Worm (Caenorhabditis elegans): ENCODE results near the gene jmjd-1.1.

The jmjd-1.1 gene

ce11 chrII:11774218-11774617, 32.1 kb upstream of the jmjd-1.1 start, which contains the start of gene F44E5.1:
Gene F44E5.1, minus strand, starts transcription at chrII:11774559.
- TF ChIP-seq B0310.2 (tag; optimal IDR thresholded peaks at IDR 0.05) (no peak), hmg-4 (GFP tag; optimal IDR thresholded peaks at IDR 0.05) (peak; percentile 5)

DNA sequence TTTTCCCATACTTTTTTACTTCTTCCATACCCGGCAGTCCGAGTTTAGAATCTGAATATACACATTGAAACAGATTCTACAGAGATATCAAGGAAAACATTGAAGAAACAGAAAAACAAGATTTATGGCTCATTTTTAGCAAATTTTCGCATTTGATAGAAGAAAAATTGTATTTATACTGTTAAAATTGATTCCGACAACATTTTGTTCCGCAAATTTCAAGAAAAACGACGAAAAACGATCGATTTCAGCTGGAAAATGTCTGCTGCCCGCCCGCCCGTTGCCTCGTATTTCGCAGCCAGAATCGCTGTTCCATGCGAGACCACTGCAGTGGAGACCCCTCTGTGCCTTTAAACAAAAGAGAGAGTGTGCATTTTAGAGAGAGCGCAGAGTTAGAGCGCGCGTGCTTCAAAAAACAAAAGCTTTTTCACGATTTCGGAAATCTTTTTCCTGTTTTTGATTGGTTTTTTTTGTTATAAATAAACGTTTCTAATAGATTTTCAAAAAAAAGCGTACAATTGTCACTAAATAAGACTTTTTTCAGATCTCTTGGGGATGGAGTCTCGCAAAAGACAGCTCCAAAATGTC, 28.4 kb upstream of the jmjd-1.1 start, which contains the start of the genes patr-1 and dna-2:
TSS of gene patr-1 (minus strand) at position 51 of the 588 bp plus-strand sequence.
TSS of gene dna-2 (plus strand) at position 538 of the 588 bp plus-strand sequence.
- peak; percentile 17 for TF ChIP-seq F13C5.2 (tag; optimal IDR thresholded peaks at IDR 0.05)
- TF ChIP-seq ceh-36 (tag; optimal IDR thresholded peaks at IDR 0.05) = no peak
- peak; percentile 20 for TF ChIP-seq hmg-4 (GFP tag; optimal IDR thresholded peaks at IDR 0.05)
- TF ChIP-seq tbx-11 (GFP tag; IDR thresholded peaks at IDR 0.05) = no peak

- no peak for TF ChIP-seq F13C5.2 (tag; optimal IDR thresholded peaks at IDR 0.05)
- no peak for TF ChIP-seq scrt-1 (GFP tag; IDR thresholded peaks at IDR 0.05)
Observed at ce11 chrII:11782493-11782892, 23.9 kb upstream of the jmjd-1.1 start, which contains the start of gene F43G6.16. Gene F43G6.16, minus strand, starts transcription at chrII:11782633.

DNA sequence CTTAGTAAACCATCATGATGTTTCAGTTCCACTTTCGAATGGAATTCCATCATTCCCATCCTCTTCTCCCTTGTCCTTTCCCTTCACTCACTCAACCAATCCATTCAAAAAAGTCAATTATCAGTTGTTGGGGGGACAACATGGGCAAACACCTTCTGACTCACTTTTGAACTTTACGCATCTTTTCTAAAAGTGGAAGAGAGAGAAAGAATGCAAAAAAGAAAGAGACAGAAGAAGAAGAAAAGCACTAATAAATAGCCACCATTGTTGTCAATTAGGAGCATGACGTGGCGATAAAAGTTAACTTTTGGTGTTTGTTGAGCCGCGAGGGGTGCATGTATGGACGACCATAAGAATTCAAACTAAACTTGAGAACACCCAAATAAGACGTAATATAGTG, 18.3 kb upstream of the jmjd-1.1 start:
- TF ChIP-seq tra-4 (tag; optimal IDR thresholded peaks at IDR 0.05) (no peak), tbx-37 (GFP tag; conservative IDR thresholded peaks at IDR 0.05) (no peak)

ce11 chrII:11790458-11790857, 15.9 kb upstream of the jmjd-1.1 start, which contains the start of gene F43G6.4:
Gene F43G6.4, plus strand, starts transcription at chrII:11790758.
- no peak for TF ChIP-seq hmg-4 (GFP tag; optimal IDR thresholded peaks at IDR 0.05)
- TF ChIP-seq sea-1 (GFP tag; conservative IDR thresholded peaks at IDR 0.05) = no peak
- TF ChIP-seq ama-1 (optimal IDR thresholded peaks at IDR 0.05) = no peak
- TF ChIP-seq tbx-11 (GFP tag; IDR thresholded peaks at IDR 0.05) = no peak

DNA sequence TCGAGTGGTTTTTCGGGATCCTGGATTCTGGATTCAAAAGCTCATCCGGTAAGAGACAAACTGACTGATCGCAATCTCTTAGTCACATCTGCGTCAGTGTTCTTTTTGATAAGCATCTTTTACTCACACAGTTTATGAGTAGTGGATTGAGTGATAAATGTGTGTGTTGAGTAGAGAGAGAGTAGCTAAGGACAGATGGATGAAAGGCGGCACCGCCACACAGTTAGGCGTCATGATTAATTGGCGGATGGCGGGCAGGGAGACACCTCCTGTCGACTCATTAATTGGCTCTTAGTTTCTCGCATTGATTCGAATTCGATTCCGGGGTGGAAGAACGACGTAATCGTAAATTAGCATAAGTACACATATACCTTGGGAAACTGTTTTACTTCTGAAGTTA, 12.0 kb upstream of the jmjd-1.1 start:
- TF ChIP-seq ama-1 (optimal IDR thresholded peaks at IDR 0.05) (no peak), tbx-37 (GFP tag; conservative IDR thresholded peaks at IDR 0.05) (no peak), hmg-4 (GFP tag; optimal IDR thresholded peaks at IDR 0.05) (no peak), tra-4 (tag; optimal IDR thresholded peaks at IDR 0.05) (no peak), ets-7 (tag; optimal IDR thresholded peaks at IDR 0.05) (no peak), B0310.2 (tag; optimal IDR thresholded peaks at IDR 0.05) (no peak), hnd-1 (tag; optimal IDR thresholded peaks at IDR 0.05) (no peak), ceh-36 (tag; optimal IDR thresholded peaks at IDR 0.05) (no peak)

ce11 chrII:11797194-11797593, 9.2 kb upstream of the jmjd-1.1 start:
- TF ChIP-seq B0310.2 (tag; optimal IDR thresholded peaks at IDR 0.05) (no peak), sea-1 (GFP tag; conservative IDR thresholded peaks at IDR 0.05) (no peak), tbx-11 (GFP tag; IDR thresholded peaks at IDR 0.05) (no peak), ceh-36 (tag; optimal IDR thresholded peaks at IDR 0.05) (no peak), hmbx-1 (tag; optimal IDR thresholded peaks at IDR 0.05) (no peak), pes-1 (GFP tag; IDR thresholded peaks at IDR 0.05) (no peak), flt-1 (GFP tag; IDR thresholded peaks at IDR 0.05) (no peak), ama-1 (optimal IDR thresholded peaks at IDR 0.05) (no peak), scrt-1 (GFP tag; IDR thresholded peaks at IDR 0.05) (no peak), tbx-37 (GFP tag; conservative IDR thresholded peaks at IDR 0.05) (no peak), aly-1 (tag; optimal IDR thresholded peaks at IDR 0.05) (no peak), hnd-1 (tag; optimal IDR thresholded peaks at IDR 0.05) (no peak), tra-4 (tag; optimal IDR thresholded peaks at IDR 0.05) (no peak), F13C5.2 (tag; optimal IDR thresholded peaks at IDR 0.05) (no peak)

- TF ChIP-seq hmbx-1 (tag; optimal IDR thresholded peaks at IDR 0.05) = no peak
- no peak for TF ChIP-seq sea-1 (GFP tag; conservative IDR thresholded peaks at IDR 0.05)
- TF ChIP-seq B0310.2 (tag; optimal IDR thresholded peaks at IDR 0.05) = no peak
- TF ChIP-seq F13C5.2 (tag; optimal IDR thresholded peaks at IDR 0.05) = no peak
- no peak for TF ChIP-seq tbx-11 (GFP tag; IDR thresholded peaks at IDR 0.05)
Observed at ce11 chrII:11798737-11799136, 7.6 kb upstream of the jmjd-1.1 start, which contains the start of gene hda-5. Gene hda-5, plus strand, starts transcription at chrII:11799037.

- TF ChIP-seq ama-1 (optimal IDR thresholded peaks at IDR 0.05) (no peak), sea-1 (GFP tag; conservative IDR thresholded peaks at IDR 0.05) (no peak), F13C5.2 (tag; optimal IDR thresholded peaks at IDR 0.05) (no peak), pes-1 (GFP tag; IDR thresholded peaks at IDR 0.05) (no peak), B0310.2 (tag; optimal IDR thresholded peaks at IDR 0.05) (no peak), tbx-37 (GFP tag; conservative IDR thresholded peaks at IDR 0.05) (no peak), hmbx-1 (tag; optimal IDR thresholded peaks at IDR 0.05) (no peak), tbx-11 (GFP tag; IDR thresholded peaks at IDR 0.05) (no peak), flt-1 (GFP tag; IDR thresholded peaks at IDR 0.05) (no peak), aly-1 (tag; optimal IDR thresholded peaks at IDR 0.05) (no peak), tra-4 (tag; optimal IDR thresholded peaks at IDR 0.05) (no peak), hnd-1 (tag; optimal IDR thresholded peaks at IDR 0.05) (no peak), scrt-1 (GFP tag; IDR thresholded peaks at IDR 0.05) (no peak), ets-7 (tag; optimal IDR thresholded peaks at IDR 0.05) (no peak), ceh-13 (GFP tag; optimal IDR thresholded peaks at IDR 0.05) (no peak), ceh-36 (tag; optimal IDR thresholded peaks at IDR 0.05) (no peak)
Observed at ce11 chrII:11802451-11802850, 3.9 kb upstream of the jmjd-1.1 start, which contains the start of gene F43G6.17. Gene F43G6.17, plus strand, starts transcription at chrII:11802751.
